Fruit fly (Drosophila melanogaster) whole organism, pupa: ENCODE data around the gene ss.

Experiments
- CG10348 ChIP-seq: fragments of 200-800 bp; sonication (Bioruptor generic); IDR thresholded peaks from 2 replicates; pipeline ENCODE4 v1.3.6; 2022; ENCODE audit warnings: missing biosample characterization, missing genetic modification characterization
- CG12605 ChIP-seq: fragments of 200-800 bp; sonication (Bioruptor generic); IDR thresholded peaks from 2 replicates; pipeline ENCODE4 v1.3.6; 2022; ENCODE audit warnings: missing biosample characterization, missing genetic modification characterization
- CG13204 ChIP-seq: fragments of 200-800 bp; sonication (Bioruptor generic); optimal IDR thresholded peaks from 2 replicates; lab custom pipeline; 2018; ENCODE audit warnings: missing biosample characterization, mild to moderate bottlenecking, missing genetic modification characterization, moderate library complexity
- CG14655 ChIP-seq: fragments of 200-800 bp; sonication (Bioruptor generic); optimal IDR thresholded peaks from 3 replicates; lab custom pipeline; 2017; ENCODE audit warnings: mild to moderate bottlenecking, missing biosample characterization, missing genetic modification reagents, missing genetic modification characterization
- CG15710 ChIP-seq: fragments of 200-800 bp; sonication (Bioruptor generic); optimal IDR thresholded peaks from 2 replicates; lab custom pipeline; 2018; ENCODE audit warnings: missing biosample characterization, mild to moderate bottlenecking, missing genetic modification characterization, moderate library complexity
- CG34367 ChIP-seq: fragments of 200-800 bp; sonication (Bioruptor generic); optimal IDR thresholded peaks from 2 replicates; lab custom pipeline; 2018; ENCODE audit warnings: missing biosample characterization, mild to moderate bottlenecking, missing genetic modification characterization
- CG4496 ChIP-seq: fragments of 200-800 bp; sonication (Bioruptor generic); IDR thresholded peaks from 3 replicates; pipeline ENCODE4 v1.3.6; 2022; ENCODE audit warnings: missing biosample characterization, missing genetic modification characterization
- CG8159 ChIP-seq: fragments of 200-800 bp; sonication (Bioruptor generic); optimal IDR thresholded peaks from 3 replicates; lab custom pipeline; 2018; ENCODE audit warnings: missing biosample characterization, mild to moderate bottlenecking, missing genetic modification characterization, moderate library complexity
- D1 ChIP-seq: fragments of 200-800 bp; sonication (Bioruptor generic); optimal IDR thresholded peaks from 2 replicates; lab custom pipeline; 2018; ENCODE audit warnings: missing biosample characterization, mild to moderate bottlenecking, missing genetic modification characterization, moderate library complexity
- Pif1B ChIP-seq: fragments of 200-800 bp; sonication (Bioruptor generic); optimal IDR thresholded peaks from 3 replicates; lab custom pipeline; 2016; ENCODE audit warnings: missing biosample characterization, missing genetic modification characterization
- Snoo ChIP-seq: fragments of 200-800 bp; sonication (Bioruptor generic); optimal IDR thresholded peaks from 3 replicates; lab custom pipeline; 2017; ENCODE audit warnings: missing biosample characterization, mild to moderate bottlenecking, missing genetic modification characterization, inconsistent platforms
- fd96Ca ChIP-seq: fragments of 200-800 bp; sonication (Bioruptor generic); IDR thresholded peaks from 3 replicates; pipeline ENCODE4 v1.3.6; 2022; ENCODE audit warnings: missing biosample characterization, missing genetic modification characterization

- TF ChIP-seq CG34367 (tag; lab: Kevin White, UChicago) (no peak), fd96Ca (GFP tag; lab: Robert Waterston, UW) (no peak), D1 (tag; lab: Kevin White, UChicago) (no peak), Pif1B (GFP tag; lab: Kevin White, UChicago) (no peak), CG10348 (no peak), Snoo (no peak), CG14655 (GFP tag; lab: Kevin White, UChicago) (no peak), CG15710 (tag; lab: Kevin White, UChicago) (no peak), CG13204 (no peak), CG12605 (GFP tag; lab: Robert Waterston, UW) (no peak), CG4496 (GFP tag; lab: Robert Waterston, UW) (peak; percentile 22; the same call in 1 of the 3 replicates), CG8159 (tag; lab: Kevin White, UChicago) (no peak)
These were observed 49.6 kb upstream of the ss start for dm6 chr3R:16452954-16453587.
